Fruit fly (Drosophila melanogaster) whole organism, embryonic: ENCODE results near the gene CG5665.

Source experiments
- Antp ChIP-seq: fragments of 200-800 bp; sonication (Bioruptor generic); optimal IDR thresholded peaks from 3 replicates; lab custom pipeline; 2016; ENCODE audit warnings: missing biosample characterization, missing genetic modification characterization
- CG1024 ChIP-seq: fragments of 200-800 bp; sonication (Bioruptor generic); IDR thresholded peaks from 2 replicates; pipeline ENCODE4 v1.3.6; 2022; ENCODE audit warnings: missing biosample characterization, missing genetic modification characterization
- CG10366 ChIP-seq: fragments of 200-800 bp; sonication (Bioruptor generic); IDR thresholded peaks from 2 replicates; pipeline ENCODE4 v1.3.6; 2022; ENCODE audit warnings: missing biosample characterization, missing genetic modification characterization
- CG10979 ChIP-seq: fragments of 200-800 bp; sonication (Bioruptor generic); optimal IDR thresholded peaks from 2 replicates; lab custom pipeline; 2018; ENCODE audit warnings: missing biosample characterization, mild to moderate bottlenecking, missing genetic modification characterization, moderate library complexity
- CG14667 ChIP-seq: fragments of 200-800 bp; sonication (Bioruptor generic); IDR thresholded peaks from 2 replicates; pipeline ENCODE4 v1.3.6; 2022; ENCODE audit warnings: missing biosample characterization, missing genetic modification characterization
- CG14710 ChIP-seq: fragments of 200-800 bp; sonication (Bioruptor generic); optimal IDR thresholded peaks from 3 replicates; lab custom pipeline; 2019; ENCODE audit warnings: missing biosample characterization, mild to moderate bottlenecking, missing genetic modification characterization, moderate library complexity
- CG1602 ChIP-seq: fragments of 200-800 bp; sonication (Bioruptor generic); optimal IDR thresholded peaks from 3 replicates; lab custom pipeline; 2016; ENCODE audit warnings: missing biosample characterization, missing genetic modification characterization
- CG1647 ChIP-seq: fragments of 200-800 bp; sonication (Bioruptor generic); optimal IDR thresholded peaks from 3 replicates; lab custom pipeline; 2016; ENCODE audit warnings: missing biosample characterization, missing genetic modification characterization
- CG17612 ChIP-seq: fragments of 200-800 bp; sonication (Bioruptor generic); IDR thresholded peaks from 2 replicates; pipeline ENCODE4 v1.3.6; 2022; ENCODE audit warnings: missing biosample characterization, missing genetic modification characterization
- CG18011 ChIP-seq: fragments of 200-800 bp; sonication (Bioruptor generic); optimal IDR thresholded peaks from 2 replicates; lab custom pipeline; 2017; ENCODE audit warnings: missing biosample characterization, missing genetic modification characterization, mild to moderate bottlenecking, moderate library complexity, missing genotype
- CG31365 ChIP-seq: fragments of 200-800 bp; sonication (Bioruptor generic); optimal IDR thresholded peaks from 2 replicates; lab custom pipeline; 2018; ENCODE audit warnings: missing biosample characterization, mild to moderate bottlenecking, missing genetic modification characterization
- CG34224 ChIP-seq: fragments of 200-800 bp; sonication (Bioruptor generic); IDR thresholded peaks from 3 replicates; pipeline ENCODE4 v1.3.6; 2022; ENCODE audit warnings: missing biosample characterization, missing genetic modification characterization; ENCODE audit not compliant: partially characterized antibody
- CG4730 ChIP-seq: fragments of 200-800 bp; sonication (Bioruptor generic); IDR thresholded peaks from 2 replicates; pipeline ENCODE4 v1.3.6; 2022; ENCODE audit warnings: missing biosample characterization, missing genetic modification characterization
- CG4820 ChIP-seq: fragments of 200-800 bp; sonication (Bioruptor generic); optimal IDR thresholded peaks from 3 replicates; lab custom pipeline; 2016; ENCODE audit warnings: missing biosample characterization, missing genetic modification characterization
- CG7556 ChIP-seq: fragments of 200-800 bp; sonication (Bioruptor generic); optimal IDR thresholded peaks from 2 replicates; lab custom pipeline; 2017; ENCODE audit warnings: missing biosample characterization, mild to moderate bottlenecking, missing genetic modification characterization
- CG9817 ChIP-seq: fragments of 200-800 bp; sonication (Bioruptor generic); optimal IDR thresholded peaks from 2 replicates; lab custom pipeline; 2018; ENCODE audit warnings: missing biosample characterization, mild to moderate bottlenecking, missing genetic modification characterization, moderate library complexity
- CTCF ChIP-seq: fragments of 200-800 bp; sonication (Bioruptor generic); optimal IDR thresholded peaks from 2 replicates; lab custom pipeline; 2017; ENCODE audit warnings: missing biosample characterization, mild to moderate bottlenecking, missing genetic modification characterization, moderate library complexity
- Fer1 ChIP-seq: fragments of 200-800 bp; sonication (Bioruptor generic); optimal IDR thresholded peaks from 2 replicates; lab custom pipeline; 2017; ENCODE audit warnings: missing biosample characterization, mild to moderate bottlenecking, missing genetic modification characterization
- Fer3 ChIP-seq: fragments of 200-800 bp; sonication (Bioruptor generic); optimal IDR thresholded peaks from 2 replicates; lab custom pipeline; 2018; ENCODE audit warnings: missing biosample characterization, mild to moderate bottlenecking, missing genetic modification characterization, moderate library complexity
- Hr51 ChIP-seq, 2 experiments: fragments of 200-800 bp; sonication (Bioruptor generic); optimal IDR thresholded peaks; 2 replicates in 1 of 2; 3 replicates in 1 of 2; lab custom pipeline; 2016 to 2018; ENCODE audit warnings: missing biosample characterization in 2 of 2, missing genetic modification characterization in 2 of 2, mild to moderate bottlenecking in 1 of 2, moderate library complexity in 1 of 2
- NC2α ChIP-seq: fragments of 200-800 bp; sonication (Bioruptor generic); optimal IDR thresholded peaks from 2 replicates; lab custom pipeline; 2016; ENCODE audit warnings: missing biosample characterization, missing genetic modification characterization
- Nf-YC ChIP-seq: fragments of 200-800 bp; optimal IDR thresholded peaks from 3 replicates; lab custom pipeline; 2019; ENCODE audit warnings: missing biosample characterization, mild to moderate bottlenecking, missing genetic modification characterization, moderate library complexity
- Sry-δ ChIP-seq: fragments of 200-800 bp; sonication (Bioruptor generic); optimal IDR thresholded peaks from 2 replicates; lab custom pipeline; 2016; ENCODE audit warnings: missing biosample characterization, missing genetic modification characterization
- Usf ChIP-seq: fragments of 200-800 bp; sonication (Bioruptor generic); optimal IDR thresholded peaks from 2 replicates; lab custom pipeline; 2017; ENCODE audit warnings: missing genotype, missing biosample characterization, missing genetic modification characterization
- ab ChIP-seq: fragments of 200-800 bp; sonication (Bioruptor generic); optimal IDR thresholded peaks from 2 replicates; lab custom pipeline; 2016; ENCODE audit warnings: missing biosample characterization, missing genetic modification characterization
- ac ChIP-seq: fragments of 200-800 bp; sonication (Bioruptor generic); optimal IDR thresholded peaks from 3 replicates; lab custom pipeline; 2017; ENCODE audit warnings: missing biosample characterization, mild to moderate bottlenecking, missing genetic modification characterization
- amos ChIP-seq: fragments of 200-800 bp; sonication (Bioruptor generic); IDR thresholded peaks from 2 replicates; pipeline ENCODE4 v1.3.6; 2022; ENCODE audit warnings: missing biosample characterization, missing genetic modification characterization; ENCODE audit not compliant: partially characterized antibody
- bsh ChIP-seq, 2 experiments: fragments of 200-800 bp; sonication (Bioruptor generic); optimal IDR thresholded peaks; 2 replicates each; lab custom pipeline; 2017 to 2018; ENCODE audit warnings: mild to moderate bottlenecking in 2 of 2, missing biosample characterization in 2 of 2, missing genetic modification characterization in 2 of 2, moderate library complexity in 1 of 2
- cas ChIP-seq: fragments of 200-800 bp; sonication (Bioruptor generic); IDR thresholded peaks from 2 replicates; pipeline ENCODE4 v1.3.6; 2022; ENCODE audit warnings: missing biosample characterization, missing genetic modification characterization
- cwo ChIP-seq: fragments of 200-800 bp; sonication (Bioruptor generic); optimal IDR thresholded peaks from 3 replicates; lab custom pipeline; 2017; ENCODE audit warnings: missing biosample characterization, missing genetic modification characterization, mild to moderate bottlenecking, moderate library complexity, missing genetic modification reagents
- dm ChIP-seq: fragments of 200-800 bp; sonication (Bioruptor generic); optimal IDR thresholded peaks from 3 replicates; lab custom pipeline; 2016; ENCODE audit warnings: missing biosample characterization, missing genetic modification characterization
- dysf ChIP-seq: fragments of 200-800 bp; sonication (Bioruptor generic); IDR thresholded peaks from 3 replicates; pipeline ENCODE4 v1.3.6; 2022; ENCODE audit warnings: missing biosample characterization, missing genetic modification characterization
- en ChIP-seq: fragments of 200-800 bp; sonication (Bioruptor generic); optimal IDR thresholded peaks from 2 replicates; lab custom pipeline; 2016; ENCODE audit warnings: missing biosample characterization, missing genetic modification characterization
- gt ChIP-seq: fragments of 200-800 bp; sonication (Bioruptor generic); IDR thresholded peaks from 2 replicates; pipeline ENCODE4 v1.3.6; 2022; ENCODE audit warnings: missing biosample characterization, missing genetic modification characterization
- hb ChIP-seq: fragments of 200-800 bp; sonication (Bioruptor generic); IDR thresholded peaks from 3 replicates; pipeline ENCODE4 v1.3.6; 2022; ENCODE audit warnings: missing biosample characterization, missing genetic modification characterization; ENCODE audit not compliant: partially characterized antibody
- ken ChIP-seq: fragments of 200-800 bp; sonication (Bioruptor generic); IDR thresholded peaks from 3 replicates; pipeline ENCODE4 v1.3.6; 2022; ENCODE audit warnings: missing biosample characterization, missing genetic modification characterization
- scrt ChIP-seq: fragments of 200-800 bp; sonication (Bioruptor generic); optimal IDR thresholded peaks from 2 replicates; lab custom pipeline; 2018; ENCODE audit warnings: missing biosample characterization, mild to moderate bottlenecking, missing genetic modification characterization, moderate library complexity
- sens ChIP-seq: fragments of 200-800 bp; sonication (Bioruptor generic); peaks from one replicate; lab custom pipeline; 2016; ENCODE audit warnings: missing biosample characterization, missing genetic modification characterization
- sna ChIP-seq: fragments of 200-800 bp; sonication (Bioruptor generic); IDR thresholded peaks from 2 replicates; pipeline ENCODE4 v1.3.6; 2022; ENCODE audit warnings: missing biosample characterization, missing genetic modification characterization; ENCODE audit not compliant: partially characterized antibody
- stc ChIP-seq: fragments of 200-800 bp; sonication (Bioruptor generic); IDR thresholded peaks from 2 replicates; pipeline ENCODE4 v1.3.6; 2022; ENCODE audit warnings: missing biosample characterization, missing genetic modification characterization
- tio ChIP-seq: fragments of 200-800 bp; sonication (Bioruptor generic); optimal IDR thresholded peaks from 2 replicates; lab custom pipeline; 2017; ENCODE audit warnings: missing biosample characterization, missing genetic modification characterization, inconsistent platforms
- toy ChIP-seq: fragments of 200-800 bp; sonication (Bioruptor generic); IDR thresholded peaks from 2 replicates; pipeline ENCODE4 v1.3.6; 2022; ENCODE audit warnings: missing biosample characterization, missing genetic modification characterization
- tx ChIP-seq: fragments of 200-800 bp; sonication (Bioruptor generic); optimal IDR thresholded peaks from 2 replicates; lab custom pipeline; 2016; ENCODE audit warnings: missing biosample characterization, missing genetic modification characterization
- vvl ChIP-seq: fragments of 200-800 bp; sonication (Bioruptor generic); IDR thresholded peaks from 2 replicates; pipeline ENCODE4 v1.3.6; 2022; ENCODE audit warnings: missing biosample characterization, missing genetic modification characterization
- zfh1 ChIP-seq: fragments of 200-800 bp; sonication (Bioruptor generic); IDR thresholded peaks from 3 replicates; pipeline ENCODE4 v1.3.6; 2022; ENCODE audit warnings: missing biosample characterization, missing genetic modification characterization

Gene CG5665

DNA sequence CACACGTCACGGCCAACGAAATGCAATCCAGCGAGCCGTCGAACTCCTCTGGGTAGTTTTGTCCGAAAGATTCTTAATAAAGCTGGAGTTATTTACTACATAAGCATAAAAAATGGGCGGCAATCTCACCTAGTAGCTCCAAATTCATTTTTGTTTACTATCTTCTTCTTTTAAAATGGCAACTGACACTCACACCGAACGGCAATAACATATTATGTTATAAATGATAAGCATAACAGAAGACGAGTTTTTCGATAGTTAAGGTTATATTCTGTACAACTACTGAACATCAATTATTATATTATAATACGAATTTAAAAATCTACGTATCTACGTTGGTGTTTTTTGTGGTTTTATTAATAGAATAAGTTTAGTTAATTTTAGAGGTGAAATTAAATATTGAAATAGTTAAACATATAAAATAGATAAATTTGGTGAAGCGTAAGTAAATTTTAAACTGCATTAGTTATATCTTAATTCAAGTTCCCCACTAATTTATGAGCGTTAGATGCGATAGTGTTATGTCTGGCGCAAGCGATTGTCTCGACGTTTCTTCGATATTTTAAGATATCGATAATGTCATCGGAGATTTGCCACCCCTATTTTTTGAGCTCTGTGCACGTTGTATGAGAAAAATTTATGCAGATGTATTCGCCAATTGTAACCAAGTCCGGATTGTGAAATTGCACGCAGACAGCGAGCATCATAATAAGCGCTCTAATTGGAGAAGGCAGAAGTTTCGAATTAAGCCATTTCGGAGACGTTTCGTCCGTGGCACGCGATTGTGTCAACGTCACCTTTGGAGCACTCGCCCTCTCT is 10.3 kb upstream of the CG5665 start, which contains the start of the genes Rbbp5 and eRF1 (continued):
- TF ChIP-seq vvl (GFP tag; lab: Robert Waterston, UW) (peak; percentile 16; the same call in 1 of the 2 replicates), toy (GFP tag; lab: Robert Waterston, UW) (no peak), gt (GFP tag; lab: Robert Waterston, UW) (peak; percentile 19; the same call in 1 of the 2 replicates), CG14710 (tag; lab: Kevin White, UChicago) (peak; percentile 86), sens (GFP tag; lab: Kevin White, UChicago) (peak; percentile 85), CG4820 (GFP tag; lab: Kevin White, UChicago) (peak; percentile 73), dysf (GFP tag; lab: Robert Waterston, UW) (peak; percentile 81; the same call in 2 of the 3 replicates), ac (GFP tag; lab: Kevin White, UChicago) (no peak), Fer3 (tag; lab: Kevin White, UChicago) (peak; percentile 72), ab (GFP tag; lab: Kevin White, UChicago) (no peak), amos (GFP tag; lab: Robert Waterston, UW) (peak; percentile 96), CG10366 (no peak; the same call in 1 of the 2 replicates), cas (GFP tag; lab: Robert Waterston, UW) (peak; percentile 76), CG7556 (peak; percentile 75), CG1024 (GFP tag; lab: Robert Waterston, UW) (peak; percentile 42; the same call in 1 of the 2 replicates), CG1647 (peak; percentile 62), Nf-YC (tag; lab: Kevin White, UChicago) (peak; percentile 75), Usf (no peak), bsh (GFP tag; optimal IDR thresholded peaks at IDR 0.05; lab: Kevin White, UChicago) (peak in 1 of 2 experiments; percentile 75), cwo (GFP tag; lab: Kevin White, UChicago) (peak; percentile 33), CG18011 (GFP tag; lab: Kevin White, UChicago) (no peak), sna (GFP tag; lab: Robert Waterston, UW) (peak; percentile 81), CG34224 (peak; percentile 85), CG4730 (GFP tag; lab: Robert Waterston, UW) (peak; percentile 75), tx (GFP tag; lab: Kevin White, UChicago) (peak; percentile 60), Fer1 (GFP tag; lab: Kevin White, UChicago) (peak; percentile 22), Sry-δ (GFP tag; lab: Kevin White, UChicago) (peak; percentile 94), tio (GFP tag; lab: Kevin White, UChicago) (no peak), dm (GFP tag; lab: Kevin White, UChicago) (peak; percentile 77), CG1602 (peak; percentile 57), Antp (GFP tag; lab: Kevin White, UChicago) (peak; percentile 53), CG31365 (no peak), CG17612 (GFP tag; lab: Robert Waterston, UW) (peak; percentile 41; the same call in 1 of the 2 replicates), Hr51 (GFP tag; optimal IDR thresholded peaks at IDR 0.05; lab: Kevin White, UChicago) (peak; percentile 39 to 68), zfh1 (GFP tag; lab: Robert Waterston, UW) (peak; percentile 85), CG14667 (GFP tag; lab: Robert Waterston, UW) (no peak), scrt (GFP tag; lab: Kevin White, UChicago) (no peak), ken (GFP tag; lab: Robert Waterston, UW) (no peak; the same call in 2 of the 3 replicates), CG10979 (peak; percentile 63), hb (GFP tag; lab: Robert Waterston, UW) (peak; percentile 85), NC2α (GFP tag; lab: Kevin White, UChicago) (no peak), en (GFP tag; lab: Kevin White, UChicago) (no peak), CTCF (GFP tag; lab: Kevin White, UChicago) (no peak), stc (GFP tag; lab: Robert Waterston, UW) (peak; percentile 52; the same call in 1 of the 2 replicates), CG9817 (tag; lab: Kevin White, UChicago) (peak; percentile 83)
